Fruit fly (Drosophila melanogaster): ENCODE measurements around the gene CG43074.

The CG43074 gene

dm6 chr3L:3461119-3461518, 23.3 kb downstream of the CG43074 start, which contains the start of the genes CG46463 and armi:
TSS of gene CG46463 (plus strand) at chr3L:3461315.
TSS of gene armi (plus strand) at chr3L:3461317.
- TF ChIP-seq h (optimal IDR thresholded peaks at IDR 0.05) (no peak), Sin3A (optimal IDR thresholded peaks at IDR 0.05) (no peak), Myc (optimal IDR thresholded peaks at IDR 0.05) (no peak), ttk (optimal IDR thresholded peaks at IDR 0.05) (no peak), psq (optimal IDR thresholded peaks at IDR 0.05) (no peak), insv (optimal IDR thresholded peaks at IDR 0.05) (no peak)

dm6 chr3L:3460402-3461027, 23.9 kb downstream of the CG43074 start, which contains the start of gene eIF5B:
TSS of gene eIF5B (minus strand) at chr3L:3460977.
- TF ChIP-seq h (optimal IDR thresholded peaks at IDR 0.05), result no peak
- TF ChIP-seq Sin3A (optimal IDR thresholded peaks at IDR 0.05), result no peak
- TF ChIP-seq psq (optimal IDR thresholded peaks at IDR 0.05), result no peak
- TF ChIP-seq insv (optimal IDR thresholded peaks at IDR 0.05), result no peak
- no peak for TF ChIP-seq ttk (optimal IDR thresholded peaks at IDR 0.05)
- TF ChIP-seq Myc (optimal IDR thresholded peaks at IDR 0.05), result no peak

dm6 chr3L:3456922-3457321, 27.5 kb downstream of the CG43074 start:
- no peak for TF ChIP-seq psq (optimal IDR thresholded peaks at IDR 0.05)
- no peak for TF ChIP-seq Myc (optimal IDR thresholded peaks at IDR 0.05)
- TF ChIP-seq Sin3A (optimal IDR thresholded peaks at IDR 0.05), result no peak
- TF ChIP-seq h (optimal IDR thresholded peaks at IDR 0.05), result no peak
- TF ChIP-seq insv (optimal IDR thresholded peaks at IDR 0.05), result no peak
- TF ChIP-seq ttk (optimal IDR thresholded peaks at IDR 0.05), result no peak

dm6 chr3L:3456009-3456566, 28.4 kb downstream of the CG43074 start:
- TF ChIP-seq psq (optimal IDR thresholded peaks at IDR 0.05) (no peak), Myc (optimal IDR thresholded peaks at IDR 0.05) (no peak)

dm6 chr3L:3455555-3455939, 28.9 kb downstream of the CG43074 start:
- TF ChIP-seq Myc (optimal IDR thresholded peaks at IDR 0.05), result no peak
- no peak for TF ChIP-seq Sin3A (optimal IDR thresholded peaks at IDR 0.05)
- TF ChIP-seq ttk (optimal IDR thresholded peaks at IDR 0.05), result no peak
- no peak for TF ChIP-seq h (optimal IDR thresholded peaks at IDR 0.05)
- no peak for TF ChIP-seq psq (optimal IDR thresholded peaks at IDR 0.05)
- no peak for TF ChIP-seq insv (optimal IDR thresholded peaks at IDR 0.05)

- TF ChIP-seq h (optimal IDR thresholded peaks at IDR 0.05) (no peak), Myc (optimal IDR thresholded peaks at IDR 0.05) (no peak), insv (optimal IDR thresholded peaks at IDR 0.05) (no peak), ttk (optimal IDR thresholded peaks at IDR 0.05) (no peak), Sin3A (optimal IDR thresholded peaks at IDR 0.05) (no peak), psq (optimal IDR thresholded peaks at IDR 0.05) (no peak)
Observed at dm6 chr3L:3454921-3455554, 29.4 kb downstream of the CG43074 start.

dm6 chr3L:3454430-3454829, 30.0 kb downstream of the CG43074 start:
- no peak for TF ChIP-seq insv (optimal IDR thresholded peaks at IDR 0.05)
- no peak for TF ChIP-seq Sin3A (optimal IDR thresholded peaks at IDR 0.05)
- no peak for TF ChIP-seq h (optimal IDR thresholded peaks at IDR 0.05)
- no peak for TF ChIP-seq ttk (optimal IDR thresholded peaks at IDR 0.05)
- TF ChIP-seq psq (optimal IDR thresholded peaks at IDR 0.05), result no peak
- no peak for TF ChIP-seq Myc (optimal IDR thresholded peaks at IDR 0.05)

- no peak for TF ChIP-seq h (optimal IDR thresholded peaks at IDR 0.05)
- TF ChIP-seq Sin3A (optimal IDR thresholded peaks at IDR 0.05), result no peak
- TF ChIP-seq Myc (optimal IDR thresholded peaks at IDR 0.05), result no peak
- no peak for TF ChIP-seq ttk (optimal IDR thresholded peaks at IDR 0.05)
- TF ChIP-seq psq (optimal IDR thresholded peaks at IDR 0.05), result no peak
- TF ChIP-seq insv (optimal IDR thresholded peaks at IDR 0.05), result no peak
Observed at dm6 chr3L:3452684-3453083, 31.8 kb downstream of the CG43074 start.

- TF ChIP-seq Sin3A (optimal IDR thresholded peaks at IDR 0.05), result no peak
- TF ChIP-seq insv (optimal IDR thresholded peaks at IDR 0.05), result no peak
- no peak for TF ChIP-seq Myc (optimal IDR thresholded peaks at IDR 0.05)
- no peak for TF ChIP-seq h (optimal IDR thresholded peaks at IDR 0.05)
- no peak for TF ChIP-seq ttk (optimal IDR thresholded peaks at IDR 0.05)
- no peak for TF ChIP-seq psq (optimal IDR thresholded peaks at IDR 0.05)
Observed at dm6 chr3L:3451774-3452173, 32.7 kb downstream of the CG43074 start.

dm6 chr3L:3450410-3450809, 34.0 kb downstream of the CG43074 start:
- TF ChIP-seq psq (optimal IDR thresholded peaks at IDR 0.05), result no peak
- no peak for TF ChIP-seq insv (optimal IDR thresholded peaks at IDR 0.05)
- TF ChIP-seq Sin3A (optimal IDR thresholded peaks at IDR 0.05), result no peak
- TF ChIP-seq Myc (optimal IDR thresholded peaks at IDR 0.05), result no peak
- TF ChIP-seq h (optimal IDR thresholded peaks at IDR 0.05), result no peak
- no peak for TF ChIP-seq ttk (optimal IDR thresholded peaks at IDR 0.05)

dm6 chr3L:3449680-3450079, 34.8 kb downstream of the CG43074 start:
- TF ChIP-seq psq (optimal IDR thresholded peaks at IDR 0.05) (no peak), Sin3A (optimal IDR thresholded peaks at IDR 0.05) (no peak), ttk (optimal IDR thresholded peaks at IDR 0.05) (no peak), insv (optimal IDR thresholded peaks at IDR 0.05) (no peak), Myc (optimal IDR thresholded peaks at IDR 0.05) (no peak), h (optimal IDR thresholded peaks at IDR 0.05) (no peak)

- TF ChIP-seq h (optimal IDR thresholded peaks at IDR 0.05) (no peak), Myc (optimal IDR thresholded peaks at IDR 0.05) (no peak), Sin3A (optimal IDR thresholded peaks at IDR 0.05) (no peak), insv (optimal IDR thresholded peaks at IDR 0.05) (no peak), ttk (optimal IDR thresholded peaks at IDR 0.05) (no peak), psq (optimal IDR thresholded peaks at IDR 0.05) (no peak)
Observed at dm6 chr3L:3447948-3448526, 36.4 kb downstream of the CG43074 start.

Data from Kc167 (cell line).